Worm (Caenorhabditis elegans) whole organism, mixed stage, embryonic: ENCODE data around the gene T11F9.10.

Source experiments
- blmp-1 ChIP-seq: fragments of 150-350 bp; optimal IDR thresholded peaks from 2 replicates; lab custom pipeline; 2014; ENCODE audit warnings: missing biosample characterization, missing genetic modification characterization
- elt-3 ChIP-seq: fragments of 150-350 bp; optimal IDR thresholded peaks from 2 replicates; lab custom pipeline; 2014; ENCODE audit warnings: missing biosample characterization, missing genetic modification characterization
- nhr-12 ChIP-seq: fragments of 150-350 bp; optimal IDR thresholded peaks from 2 replicates; lab custom pipeline; 2014; ENCODE audit warnings: missing biosample characterization, missing genetic modification characterization
- nhr-237 ChIP-seq: fragments of 150-350 bp; optimal IDR thresholded peaks from 2 replicates; lab custom pipeline; 2014; ENCODE audit warnings: missing biosample characterization, missing genetic modification characterization
- nhr-28 ChIP-seq: fragments of 150-350 bp; optimal IDR thresholded peaks from 2 replicates; lab custom pipeline; 2014; ENCODE audit warnings: missing biosample characterization, missing genetic modification characterization
- nhr-76 ChIP-seq: sonication (generic microtip); optimal IDR thresholded peaks from 2 replicates; lab custom pipeline; 2017; ENCODE audit warnings: missing biosample characterization, missing genetic modification characterization
- pha-4 ChIP-seq: fragments of 150-350 bp; optimal IDR thresholded peaks from 2 replicates; lab custom pipeline; 2018; ENCODE audit warnings: missing biosample characterization, missing genetic modification reagents, missing genetic modification characterization
- snpc-4 ChIP-seq: fragments of 150-350 bp; optimal IDR thresholded peaks from 2 replicates; lab custom pipeline; 2014; ENCODE audit warnings: missing biosample characterization, missing genetic modification characterization

DNA sequence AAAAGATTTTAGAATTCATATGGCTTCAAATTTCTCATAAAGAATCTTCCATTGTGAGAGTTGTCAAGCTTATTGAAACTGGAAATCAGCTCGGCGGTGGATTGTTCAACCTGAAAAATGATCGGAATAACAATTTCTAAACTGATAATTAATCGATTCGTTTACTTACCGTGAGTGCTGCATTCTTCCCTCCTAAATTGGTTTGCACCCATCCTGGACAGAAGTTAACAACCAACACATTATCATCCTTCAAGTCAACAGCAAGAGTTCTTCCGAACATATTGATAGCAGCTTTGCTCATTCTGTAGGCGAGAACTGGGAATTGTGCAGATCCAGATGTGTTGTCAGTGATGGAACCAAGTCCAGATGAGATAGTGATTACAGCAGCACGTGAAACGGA, 28.4 kb downstream of the T11F9.10 start:
- TF ChIP-seq nhr-76 (tag; lab: Kevin White, UChicago) (no peak), elt-3 (tag; lab: Kevin White, UChicago) (no peak), snpc-4 (no peak), nhr-237 (tag; lab: Kevin White, UChicago) (no peak), nhr-12 (tag; lab: Kevin White, UChicago) (no peak), blmp-1 (tag; lab: Kevin White, UChicago) (no peak), nhr-28 (tag; lab: Kevin White, UChicago) (no peak), pha-4 (tag; lab: Kevin White, UChicago) (no peak)
